Worm (Caenorhabditis elegans) whole organism, L4/young adult: Measurements from ENCODE around the gene nuc-1.

Source experiments
- dao-5 ChIP-seq: sonication (generic microtip); optimal IDR thresholded peaks from 2 replicates; lab custom pipeline; 2016; ENCODE audit warnings: missing genotype, missing genetic modification characterization, moderate library complexity, missing compliant biosample characterization
- him-1 ChIP-seq: sonication (generic microtip); optimal IDR thresholded peaks from 2 replicates; lab custom pipeline; 2016; ENCODE audit warnings: missing genotype, missing genetic modification reagents, missing genetic modification characterization, missing compliant biosample characterization

- TF ChIP-seq him-1 (tag; lab: Kevin White, UChicago) (no peak), dao-5 (tag; lab: Kevin White, UChicago) (no peak)
Observed at ce11 chrX:9550519-9550918, 10.8 kb downstream of the nuc-1 start.
